Fruit fly (Drosophila melanogaster): ENCODE results near the gene Rev1.

Rev1 gene

DNA sequence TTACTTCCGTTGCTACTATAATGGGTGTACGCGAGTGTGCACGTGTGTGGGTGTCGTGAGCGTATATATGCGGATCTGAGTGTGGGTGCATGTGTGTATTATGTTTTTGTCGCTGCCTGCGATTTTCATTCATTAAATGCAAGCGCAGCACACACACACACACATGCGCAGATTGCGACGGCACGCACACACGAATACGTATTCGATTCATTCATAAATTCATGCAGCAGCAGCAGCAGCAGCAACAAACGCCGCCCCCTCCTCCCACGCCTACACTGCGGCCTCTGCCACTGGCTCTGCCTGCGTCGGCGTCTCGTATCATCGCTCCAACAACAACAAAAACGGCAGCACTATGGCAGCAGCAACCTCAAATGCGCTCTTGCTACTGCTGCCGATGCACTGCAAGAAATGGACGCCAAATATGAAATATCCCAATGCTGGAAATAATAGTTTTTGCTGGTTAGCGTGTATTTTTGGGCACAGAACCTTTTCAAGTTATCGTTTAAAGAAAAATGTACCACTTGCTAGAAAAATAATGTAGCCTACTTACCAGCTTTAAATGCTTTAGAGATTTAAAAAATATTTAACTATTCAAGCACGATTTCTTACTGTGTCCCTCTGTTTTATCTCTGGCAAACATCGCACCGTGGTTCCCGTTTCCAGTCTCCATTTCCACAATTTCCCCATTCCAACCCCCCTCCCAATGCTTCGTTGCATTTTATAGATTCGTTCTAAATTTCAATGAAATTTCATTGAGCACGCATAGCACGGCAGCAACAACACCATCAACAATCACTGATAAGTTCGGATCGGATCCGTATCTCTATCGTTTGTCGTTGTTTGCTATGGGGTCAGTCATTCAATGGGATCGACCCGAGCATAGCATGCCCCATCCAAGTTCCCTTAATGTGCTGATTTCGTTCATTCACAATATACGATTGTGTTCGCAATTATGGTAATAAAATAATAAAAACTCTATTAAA, 20.6 kb upstream of the Rev1 start (continued):
- TF ChIP-seq esg (GFP tag; conservative IDR thresholded peaks at IDR 0.05) = peak; percentile 86
- peak; percentile 76 for TF ChIP-seq H2.0 (GFP tag; IDR thresholded peaks at IDR 0.05)
- peak; percentile 71 for TF ChIP-seq her (GFP tag; optimal IDR thresholded peaks at IDR 0.05)
- TF ChIP-seq rib (GFP tag; IDR thresholded peaks at IDR 0.05) = no peak
- TF ChIP-seq z (GFP tag; IDR thresholded peaks at IDR 0.05) = 0 out of 3 replicates have a peak, but pooled peaks have one; percentile 50
- peak; percentile 59; the same call in 1 of the 2 replicates for TF ChIP-seq E2f2 (GFP tag; IDR thresholded peaks at IDR 0.05)
- peak; percentile 88 for TF ChIP-seq unpg (GFP tag; optimal IDR thresholded peaks at IDR 0.05)
- peak; percentile 77 for TF ChIP-seq dimm (GFP tag; IDR thresholded peaks at IDR 0.05)
- TF ChIP-seq CG13123 (GFP tag; optimal IDR thresholded peaks at IDR 0.05) = peak; percentile 59
- peak; percentile 48 for TF ChIP-seq CG9215 (GFP tag; IDR thresholded peaks at IDR 0.05)
- peak; percentile 90 for TF ChIP-seq ATbp (GFP tag; optimal IDR thresholded peaks at IDR 0.05)
- TF ChIP-seq pho (GFP tag; optimal IDR thresholded peaks at IDR 0.05) = peak; percentile 1
- peak; percentile 65 for TF ChIP-seq CG18476 (GFP tag; optimal IDR thresholded peaks at IDR 0.05)
- peak; percentile 69 for TF ChIP-seq CG12071 (GFP tag; optimal IDR thresholded peaks at IDR 0.05)
- TF ChIP-seq CG8388 (GFP tag; optimal IDR thresholded peaks at IDR 0.05) = peak; percentile 91
- peak; percentile 93 for TF ChIP-seq CG10979 (tag; optimal IDR thresholded peaks at IDR 0.05)
- peak; percentile 34 for TF ChIP-seq CG15514 (GFP tag; optimal IDR thresholded peaks at IDR 0.05)
- TF ChIP-seq CG3838 (GFP tag; optimal IDR thresholded peaks at IDR 0.05) = peak; percentile 32
- 0 out of 2 replicates have a peak, but pooled peaks have one; percentile 33 for TF ChIP-seq bowl (GFP tag; IDR thresholded peaks at IDR 0.05)
- peak; percentile 55 for TF ChIP-seq CG15011 (GFP tag; optimal IDR thresholded peaks at IDR 0.05)
- no peak for TF ChIP-seq Doc2 (GFP tag; IDR thresholded peaks at IDR 0.05)
- peak; percentile 44 for TF ChIP-seq CG4854 (GFP tag; optimal IDR thresholded peaks at IDR 0.05)
- TF ChIP-seq CG31365 (tag; optimal IDR thresholded peaks at IDR 0.05) = peak; percentile 31
- TF ChIP-seq CG12744 (GFP tag; optimal IDR thresholded peaks at IDR 0.05) = peak; percentile 54
- TF ChIP-seq sc (optimal IDR thresholded peaks at IDR 0.05) = no peak
- peak; percentile 88 for TF ChIP-seq sc (GFP tag; optimal IDR thresholded peaks at IDR 0.05)
- TF ChIP-seq lbe (GFP tag; optimal IDR thresholded peaks at IDR 0.05) = no peak
- TF ChIP-seq CG12942 (GFP tag; optimal IDR thresholded peaks at IDR 0.05) = peak; percentile 80
- peak; percentile 55 for TF ChIP-seq CTCF (GFP tag; optimal IDR thresholded peaks at IDR 0.05)
- TF ChIP-seq CG8290 (GFP tag; optimal IDR thresholded peaks at IDR 0.05) = peak; percentile 50
- peak; percentile 29 to 50 for TF ChIP-seq CG8290 (tag; optimal IDR thresholded peaks at IDR 0.05)
- TF ChIP-seq pan (optimal IDR thresholded peaks at IDR 0.05) = no peak
- TF ChIP-seq pan (GFP tag; optimal IDR thresholded peaks at IDR 0.05 in 1 of 2, IDR thresholded peaks at IDR 0.05 in 1 of 2) = peak in 1 of 2 experiments; percentile 86
- TF ChIP-seq crol (GFP tag; IDR thresholded peaks at IDR 0.05) = peak; percentile 34; the same call in 1 of the 2 replicates
- TF ChIP-seq CG32767 (GFP tag; IDR thresholded peaks at IDR 0.05) = peak; percentile 77
- TF ChIP-seq lov (optimal IDR thresholded peaks at IDR 0.05) = no peak
- TF ChIP-seq lov (GFP tag; IDR thresholded peaks at IDR 0.05) = peak; percentile 49; the same call in 1 of the 3 replicates
- TF ChIP-seq Mes4 (GFP tag; optimal IDR thresholded peaks at IDR 0.05) = peak; percentile 92
- peak; percentile 57 to 83 for TF ChIP-seq Hr51 (GFP tag; optimal IDR thresholded peaks at IDR 0.05)
- TF ChIP-seq shn (GFP tag; optimal IDR thresholded peaks at IDR 0.05) = peak; percentile 87
- peak; percentile 77 for TF ChIP-seq CG17385 (GFP tag; optimal IDR thresholded peaks at IDR 0.05)
- TF ChIP-seq ems (GFP tag; optimal IDR thresholded peaks at IDR 0.05) = peak; percentile 87
- TF ChIP-seq CG8089 (GFP tag; optimal IDR thresholded peaks at IDR 0.05) = peak; percentile 85
- no peak; the same call in 2 of the 3 replicates for TF ChIP-seq CG2889 (GFP tag; IDR thresholded peaks at IDR 0.05)
- peak; percentile 81 for TF ChIP-seq CG10267 (tag; optimal IDR thresholded peaks at IDR 0.05)
- TF ChIP-seq C15 (GFP tag; IDR thresholded peaks at IDR 0.05) = no peak
- TF ChIP-seq ap (GFP tag; IDR thresholded peaks at IDR 0.05) = peak; percentile 86
- peak; percentile 92 for TF ChIP-seq CG32772 (GFP tag; IDR thresholded peaks at IDR 0.05)
- TF ChIP-seq CG9876 (GFP tag; optimal IDR thresholded peaks at IDR 0.05) = peak; percentile 69
- peak; percentile 51 for TF ChIP-seq CG14014 (GFP tag; IDR thresholded peaks at IDR 0.05)
